Worm (Caenorhabditis elegans) whole organism, early embryonic: ENCODE data around the gene epg-4.

Experiments
- B0310.2 ChIP-seq: sonication (generic microtip); optimal IDR thresholded peaks from 2 replicates; lab custom pipeline; 2016; ENCODE audit warnings: mild to moderate bottlenecking, missing genetic modification characterization, missing compliant biosample characterization
- aly-1 ChIP-seq: sonication (generic microtip); optimal IDR thresholded peaks from 2 replicates; lab custom pipeline; 2016; ENCODE audit warnings: missing genetic modification characterization, missing compliant biosample characterization
- ama-1 ChIP-seq: fragments of 150-350 bp; optimal IDR thresholded peaks from 2 replicates; lab custom pipeline; 2014
- ceh-13 ChIP-seq: fragments of 200-800 bp; sonication (Bioruptor generic); optimal IDR thresholded peaks from 2 replicates; lab custom pipeline; 2018; ENCODE audit warnings: mild to moderate bottlenecking, missing genetic modification characterization, missing compliant biosample characterization
- ets-7 ChIP-seq: sonication (generic microtip); optimal IDR thresholded peaks from 2 replicates; lab custom pipeline; 2016; ENCODE audit warnings: missing genotype, missing genetic modification characterization, missing compliant biosample characterization
- flt-1 ChIP-seq: fragments of 200-800 bp; sonication (Bioruptor generic); IDR thresholded peaks from 2 replicates; pipeline ENCODE4 v1.3.6; 2022; ENCODE audit warnings: missing genetic modification characterization, missing compliant biosample characterization
- hmbx-1 ChIP-seq: sonication (generic microtip); optimal IDR thresholded peaks from 2 replicates; lab custom pipeline; 2016; ENCODE audit warnings: mild to moderate bottlenecking, missing genetic modification characterization, missing compliant biosample characterization
- hmg-4 ChIP-seq: fragments of 200-800 bp; sonication (Bioruptor generic); optimal IDR thresholded peaks from 2 replicates; lab custom pipeline; 2018; ENCODE audit warnings: mild to moderate bottlenecking, missing genetic modification characterization, missing compliant biosample characterization
- hnd-1 ChIP-seq: sonication (generic microtip); optimal IDR thresholded peaks from 2 replicates; lab custom pipeline; 2016; ENCODE audit warnings: missing genetic modification characterization, missing compliant biosample characterization
- pes-1 ChIP-seq: fragments of 200-800 bp; sonication (Bioruptor generic); IDR thresholded peaks from 2 replicates; pipeline ENCODE4 v1.3.6; 2022; ENCODE audit warnings: missing genetic modification reagents, missing genetic modification characterization, missing compliant biosample characterization
- scrt-1 ChIP-seq: fragments of 200-800 bp; sonication (Bioruptor generic); IDR thresholded peaks from 2 replicates; pipeline ENCODE4 v1.3.6; 2022; ENCODE audit warnings: missing genetic modification characterization, missing compliant biosample characterization
- sea-1 ChIP-seq: fragments of 200-800 bp; sonication (Bioruptor generic); conservative IDR thresholded peaks from 2 replicates; pipeline ENCODE4 v1.3.6; 2022; ENCODE audit warnings: missing genetic modification characterization, missing compliant biosample characterization
- tbx-37 ChIP-seq: fragments of 200-800 bp; sonication (Bioruptor generic); conservative IDR thresholded peaks from 2 replicates; pipeline ENCODE4 v1.3.6; 2022; ENCODE audit warnings: missing genetic modification reagents, missing genetic modification characterization, missing compliant biosample characterization
- tra-4 ChIP-seq: sonication (generic microtip); optimal IDR thresholded peaks from 2 replicates; lab custom pipeline; 2017; ENCODE audit warnings: missing genetic modification characterization, missing compliant biosample characterization

DNA sequence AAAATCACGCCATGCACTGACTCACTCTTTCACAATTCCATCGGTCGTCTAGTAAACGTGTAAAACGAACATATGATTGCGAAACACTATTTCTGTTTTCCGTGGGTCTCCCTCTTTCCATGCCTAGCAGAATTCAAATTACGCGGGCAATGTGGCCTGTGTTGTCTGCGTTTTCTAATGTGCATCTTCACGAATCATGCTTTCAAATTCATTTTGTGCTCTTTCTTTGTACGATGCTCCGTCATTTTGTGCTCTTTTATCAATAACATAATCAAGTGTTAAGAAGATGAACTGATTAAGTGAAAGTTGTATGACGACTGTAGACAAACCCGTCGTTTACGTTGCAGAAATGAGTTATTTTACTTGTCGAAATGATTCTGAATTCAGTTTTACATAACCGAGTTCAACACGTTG, 16.1 kb upstream of the epg-4 start:
- TF ChIP-seq ama-1, result no peak
- TF ChIP-seq tra-4 (tag; lab: Kevin White, UChicago), result no peak
- no peak for TF ChIP-seq aly-1
- no peak for TF ChIP-seq tbx-37
- no peak for TF ChIP-seq hnd-1 (tag; lab: Kevin White, UChicago)
- TF ChIP-seq hmg-4 (GFP tag; lab: Kevin White, UChicago), result no peak
- TF ChIP-seq hmbx-1 (tag; lab: Kevin White, UChicago), result no peak
- TF ChIP-seq pes-1 (GFP tag; lab: Robert Waterston, UW), result no peak
- TF ChIP-seq scrt-1 (GFP tag; lab: Robert Waterston, UW), result no peak
- TF ChIP-seq flt-1 (GFP tag; lab: Robert Waterston, UW), result no peak
- no peak for TF ChIP-seq ets-7 (tag; lab: Kevin White, UChicago)
- no peak for TF ChIP-seq B0310.2 (tag; lab: Kevin White, UChicago)
- no peak for TF ChIP-seq sea-1 (GFP tag; lab: Robert Waterston, UW)
- no peak for TF ChIP-seq ceh-13 (GFP tag; lab: Kevin White, UChicago)
